Fruit fly (Drosophila melanogaster): ENCODE measurements around the gene CG13305.
A peak's percentile ranks its signal among the peaks of the same experiment; 100 is the strongest.

CG13305 gene

dm6 chr3L:8691891-8692874 is 45.6 kb upstream of the CG13305 start (continued):
- TF ChIP-seq Lhr (GFP tag; optimal IDR thresholded peaks at IDR 0.05) (no peak), CG18476 (GFP tag; optimal IDR thresholded peaks at IDR 0.05) (no peak), hb (GFP tag; IDR thresholded peaks at IDR 0.05; ENCODE audit: partially characterized antibody) (no peak), schlank (tag; optimal IDR thresholded peaks at IDR 0.05) (no peak), lbe (GFP tag; optimal IDR thresholded peaks at IDR 0.05) (no peak), CG7556 (GFP tag; optimal IDR thresholded peaks at IDR 0.05) (peak; percentile 85), chinmo (GFP tag; IDR thresholded peaks at IDR 0.05; ENCODE audit: partially characterized antibody) (peak; percentile 85; the same call in 3 of the 4 replicates), ci (GFP tag; IDR thresholded peaks at IDR 0.05) (peak; percentile 60; the same call in 2 of the 3 replicates), gcm2 (GFP tag; optimal IDR thresholded peaks at IDR 0.05) (no peak), kay (GFP tag; optimal IDR thresholded peaks at IDR 0.05) (peak; percentile 23), Opbp (GFP tag; IDR thresholded peaks at IDR 0.05; ENCODE audit: partially characterized antibody) (no peak), ATbp (GFP tag; optimal IDR thresholded peaks at IDR 0.05) (no peak), klu (GFP tag; IDR thresholded peaks at IDR 0.05) (peak; percentile 11; the same call in 1 of the 2 replicates), Atf-2 (GFP tag; optimal IDR thresholded peaks at IDR 0.05) (no peak), CG11093 (GFP tag; IDR thresholded peaks at IDR 0.05) (peak; percentile 44; the same call in 1 of the 3 replicates), Lpt (GFP tag; optimal IDR thresholded peaks at IDR 0.05) (no peak), CG12299 (tag; optimal IDR thresholded peaks at IDR 0.05) (no peak), dan (GFP tag; IDR thresholded peaks at IDR 0.05) (no peak), MTF-1 (GFP tag; optimal IDR thresholded peaks at IDR 0.05; ENCODE audit: borderline replicate concordance) (no peak), CG12219 (GFP tag; optimal IDR thresholded peaks at IDR 0.05) (no peak), sens-2 (GFP tag; IDR thresholded peaks at IDR 0.05) (no peak), slou (GFP tag; optimal IDR thresholded peaks at IDR 0.05) (peak; percentile 7), CG8765 (GFP tag; IDR thresholded peaks at IDR 0.05) (no peak), gro (GFP tag; optimal IDR thresholded peaks at IDR 0.05) (no peak), Tbp (GFP tag; optimal IDR thresholded peaks at IDR 0.05) (no peak), CG3838 (GFP tag; optimal IDR thresholded peaks at IDR 0.05) (no peak), CG32767 (GFP tag; IDR thresholded peaks at IDR 0.05) (no peak), CG33557 (GFP tag; optimal IDR thresholded peaks at IDR 0.05) (peak; percentile 10), Ada2b (GFP tag; IDR thresholded peaks at IDR 0.05) (no peak), Stat92E (GFP tag; optimal IDR thresholded peaks at IDR 0.05) (no peak), CG11695 (GFP tag; IDR thresholded peaks at IDR 0.05) (no peak), peb (GFP tag; IDR thresholded peaks at IDR 0.05) (no peak), Mrtf (GFP tag; IDR thresholded peaks at IDR 0.05) (no peak; the same call in 2 of the 3 replicates), Elba2 (GFP tag; optimal IDR thresholded peaks at IDR 0.05) (no peak), Nf-YC (tag; optimal IDR thresholded peaks at IDR 0.05) (peak; percentile 47), Oaz (GFP tag; IDR thresholded peaks at IDR 0.05) (no peak), TFAM (GFP tag; optimal IDR thresholded peaks at IDR 0.05) (no peak), inv (GFP tag; IDR thresholded peaks at IDR 0.05; ENCODE audit: partially characterized antibody) (no peak), CG18011 (GFP tag; optimal IDR thresholded peaks at IDR 0.05) (no peak), bcd (GFP tag; optimal IDR thresholded peaks at IDR 0.05) (peak; percentile 58), her (GFP tag; optimal IDR thresholded peaks at IDR 0.05) (no peak), CG12391 (tag; optimal IDR thresholded peaks at IDR 0.05) (peak; percentile 66), CG3847 (GFP tag; IDR thresholded peaks at IDR 0.05) (no peak; the same call in 1 of the 2 replicates), CG7271 (tag; optimal IDR thresholded peaks at IDR 0.05) (no peak), CG8281 (tag; optimal IDR thresholded peaks at IDR 0.05) (no peak), CG1529 (GFP tag; optimal IDR thresholded peaks at IDR 0.05) (no peak), zfh2 (GFP tag; optimal IDR thresholded peaks at IDR 0.05) (no peak), HmgD (GFP tag; optimal IDR thresholded peaks at IDR 0.05) (no peak), ac (GFP tag; optimal IDR thresholded peaks at IDR 0.05) (no peak)
